Fruit fly (Drosophila melanogaster) S2 (cell line): Measurements from ENCODE around the gene VGlut.

Source experiments
- CG8478 ChIP-seq: fragments of >200 bp; optimal IDR thresholded peaks from 2 replicates; lab custom pipeline; 2018
- CTCF ChIP-seq, 2 experiments: fragments of >200 bp; optimal IDR thresholded peaks; 2 replicates each; lab custom pipeline; 2018

- TF ChIP-seq CG8478 (lab: Kevin White, UChicago) (no peak), CTCF (optimal IDR thresholded peaks at IDR 0.05; lab: Kevin White, UChicago) (no peak)
Measured at dm6 chr2L:2420490-2420889, 20.4 kb downstream of the VGlut start, which contains the start of gene CG9886.
